Fruit fly (Drosophila melanogaster) whole organism: ENCODE data around the gene CG12818.

Source experiments
- CG8478 ChIP-seq: fragments of >200 bp; optimal IDR thresholded peaks from 2 replicates; lab custom pipeline; 2018; ENCODE audit warnings: inconsistent platforms
- Dll ChIP-seq: fragments of >200 bp; optimal IDR thresholded peaks from 2 replicates; lab custom pipeline; 2017
- EcR ChIP-seq, 2 experiments: fragments of >200 bp; optimal IDR thresholded peaks; 2 replicates each; lab custom pipeline; 2017; ENCODE audit warnings: missing biosample characterization in 2 of 2, missing genetic modification characterization in 2 of 2, missing genetic modification reagents in 2 of 2
- pan ChIP-seq: fragments of >200 bp; optimal IDR thresholded peaks from 2 replicates; lab custom pipeline; 2017
- psq ChIP-seq: fragments of >200 bp; optimal IDR thresholded peaks from 2 replicates; lab custom pipeline; 2017
- usp ChIP-seq: fragments of >200 bp; optimal IDR thresholded peaks from 2 replicates; lab custom pipeline; 2017; ENCODE audit warnings: missing biosample characterization, missing genetic modification characterization, mixed read lengths

CG12818 gene

DNA sequence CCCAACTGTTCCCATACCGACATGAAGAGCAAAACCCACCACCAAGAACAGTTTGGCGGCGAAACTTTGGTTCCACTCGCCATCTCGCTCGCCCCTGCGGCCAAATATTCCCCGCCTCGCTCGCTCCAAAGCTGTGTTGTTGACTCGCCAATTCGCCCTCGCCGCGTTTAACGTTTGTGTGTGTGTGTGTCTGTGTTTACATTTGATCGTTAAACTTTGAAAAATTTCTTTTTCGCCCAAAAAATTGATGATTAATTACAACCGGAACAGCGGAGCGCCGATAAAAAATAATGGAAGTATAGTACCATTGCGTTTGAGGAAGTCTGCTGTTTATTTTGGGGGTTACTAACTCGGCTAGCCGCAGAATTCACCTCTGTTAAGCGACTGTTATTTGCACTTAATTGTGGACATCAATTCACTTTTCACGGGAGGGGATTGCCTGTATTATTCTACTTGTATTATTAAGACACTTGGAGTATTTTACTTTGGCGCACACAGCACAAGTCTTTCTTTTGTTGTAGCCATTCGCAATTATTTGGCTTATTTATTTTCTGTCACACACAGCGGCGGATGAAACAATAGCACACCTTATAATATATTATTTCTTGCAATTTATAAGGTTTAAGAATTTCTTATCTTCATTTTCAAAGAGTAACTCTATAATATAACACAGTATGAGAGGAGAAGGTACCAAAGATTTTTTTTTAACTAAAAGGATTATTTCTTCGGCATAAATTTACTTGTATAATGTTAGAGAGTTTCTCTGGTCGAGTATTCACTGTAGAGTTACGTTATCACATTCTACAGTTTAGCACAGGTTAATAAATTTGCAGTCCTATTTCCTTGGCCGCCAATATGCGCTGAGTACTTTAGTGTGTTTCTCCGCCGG is 19.6 kb downstream of the CG12818 start:
- no peak for TF ChIP-seq pan (lab: Kevin White, UChicago)
- no peak for TF ChIP-seq CG8478 (lab: Kevin White, UChicago)
- no peak for TF ChIP-seq Dll (lab: Kevin White, UChicago)
- no peak for TF ChIP-seq EcR (GFP tag; optimal IDR thresholded peaks at IDR 0.05; lab: Kevin White, UChicago)
- no peak for TF ChIP-seq psq (lab: Kevin White, UChicago)
- TF ChIP-seq usp = no peak

DNA sequence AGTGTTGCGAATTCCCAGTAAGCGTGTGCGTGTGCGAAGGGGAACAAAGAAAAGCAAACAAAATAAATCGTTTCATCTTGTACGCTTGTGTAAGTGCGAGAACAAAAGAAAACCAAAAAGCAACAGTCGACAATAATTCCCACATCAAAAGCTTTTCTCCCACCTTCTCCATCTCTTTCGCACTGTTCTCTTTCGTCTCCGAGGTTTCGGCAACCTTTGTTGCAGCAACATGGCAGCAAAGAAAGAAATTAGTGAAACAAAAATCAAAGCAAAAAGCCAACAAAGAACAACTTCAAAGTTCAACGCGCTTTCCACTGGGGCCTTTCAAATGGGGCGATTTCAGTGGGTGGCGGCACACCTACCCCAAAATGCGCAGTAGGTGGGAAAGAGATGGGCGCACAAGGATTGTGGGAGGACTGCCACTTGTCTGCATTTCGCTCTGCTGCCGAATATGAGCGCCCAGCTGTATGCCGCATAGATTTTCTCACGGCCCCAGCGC is 20.6 kb downstream of the CG12818 start:
- peak; percentile 44 to 79 for TF ChIP-seq EcR (GFP tag; optimal IDR thresholded peaks at IDR 0.05; lab: Kevin White, UChicago)
- no peak for TF ChIP-seq CG8478 (lab: Kevin White, UChicago)

dm6 chr3R:10352844-10353243 is 21.5 kb downstream of the CG12818 start:
- TF ChIP-seq EcR (GFP tag; optimal IDR thresholded peaks at IDR 0.05; lab: Kevin White, UChicago) (no peak), pan (lab: Kevin White, UChicago) (no peak), Dll (lab: Kevin White, UChicago) (no peak), psq (lab: Kevin White, UChicago) (no peak), usp (no peak), CG8478 (lab: Kevin White, UChicago) (no peak)

dm6 chr3R:10353932-10354703 is 22.7 kb downstream of the CG12818 start:
- TF ChIP-seq EcR (GFP tag; optimal IDR thresholded peaks at IDR 0.05; lab: Kevin White, UChicago) = no peak
- no peak for TF ChIP-seq usp
- TF ChIP-seq CG8478 (lab: Kevin White, UChicago) = no peak
- no peak for TF ChIP-seq pan (lab: Kevin White, UChicago)
- TF ChIP-seq psq (lab: Kevin White, UChicago) = no peak
- TF ChIP-seq Dll (lab: Kevin White, UChicago) = no peak

DNA sequence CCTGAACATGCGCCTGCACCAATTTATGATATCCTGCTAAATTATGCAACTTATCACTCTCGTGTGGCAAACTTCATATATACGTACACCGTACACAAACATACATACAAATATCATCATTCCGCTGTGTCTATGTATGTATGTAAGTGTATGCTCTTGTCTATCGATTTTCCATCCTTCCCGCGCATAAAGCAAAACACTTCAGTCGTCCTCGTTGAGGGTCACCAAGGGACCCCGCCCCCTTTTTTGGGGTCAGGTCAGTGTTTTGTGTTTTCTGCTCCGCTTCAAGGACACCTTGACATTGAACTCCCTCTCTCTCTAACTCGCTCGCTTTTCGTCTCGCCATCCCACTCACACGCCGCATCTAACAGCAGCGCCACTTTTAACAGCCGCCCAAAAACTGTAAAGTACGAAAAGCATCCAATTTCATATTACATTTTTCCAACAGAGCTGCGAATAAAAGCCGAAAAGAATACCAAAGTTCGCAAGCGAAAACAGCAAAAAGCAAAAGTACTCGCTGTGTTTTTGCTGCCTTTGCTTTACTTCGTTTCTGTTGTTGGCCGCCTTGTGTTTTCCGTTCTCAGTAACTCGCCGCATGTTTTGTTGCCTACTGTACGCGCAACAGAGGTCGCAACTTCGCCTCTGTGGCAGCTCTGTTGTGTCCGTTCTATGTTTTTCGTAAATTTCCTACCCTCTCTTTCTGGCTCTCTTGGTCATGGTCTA is 24.6 kb downstream of the CG12818 start:
- TF ChIP-seq CG8478 (lab: Kevin White, UChicago) (no peak), pan (lab: Kevin White, UChicago) (no peak), EcR (GFP tag; optimal IDR thresholded peaks at IDR 0.05; lab: Kevin White, UChicago) (no peak), psq (lab: Kevin White, UChicago) (no peak), usp (no peak), Dll (lab: Kevin White, UChicago) (no peak)

dm6 chr3R:10356563-10357363 is 25.4 kb downstream of the CG12818 start:
- TF ChIP-seq psq (lab: Kevin White, UChicago) = no peak
- no peak for TF ChIP-seq CG8478 (lab: Kevin White, UChicago)
- peak in 1 of 2 experiments; percentile 17 for TF ChIP-seq EcR (GFP tag; optimal IDR thresholded peaks at IDR 0.05; lab: Kevin White, UChicago)
- no peak for TF ChIP-seq Dll (lab: Kevin White, UChicago)

- TF ChIP-seq pan (lab: Kevin White, UChicago) (no peak), psq (lab: Kevin White, UChicago) (no peak), EcR (GFP tag; optimal IDR thresholded peaks at IDR 0.05; lab: Kevin White, UChicago) (no peak), usp (no peak), Dll (lab: Kevin White, UChicago) (no peak)
Observed at dm6 chr3R:10357364-10357676, 25.9 kb downstream of the CG12818 start.

dm6 chr3R:10364287-10364686 is 32.9 kb downstream of the CG12818 start:
- TF ChIP-seq pan (lab: Kevin White, UChicago) = no peak
- TF ChIP-seq usp = no peak
- no peak for TF ChIP-seq CG8478 (lab: Kevin White, UChicago)
- no peak for TF ChIP-seq Dll (lab: Kevin White, UChicago)
- no peak for TF ChIP-seq psq (lab: Kevin White, UChicago)
- TF ChIP-seq EcR (GFP tag; optimal IDR thresholded peaks at IDR 0.05; lab: Kevin White, UChicago) = no peak

dm6 chr3R:10368251-10368650 is 36.9 kb downstream of the CG12818 start:
- no peak for TF ChIP-seq CG8478 (lab: Kevin White, UChicago)
- no peak for TF ChIP-seq EcR (GFP tag; optimal IDR thresholded peaks at IDR 0.05; lab: Kevin White, UChicago)
- no peak for TF ChIP-seq Dll (lab: Kevin White, UChicago)
- TF ChIP-seq usp = no peak
- no peak for TF ChIP-seq pan (lab: Kevin White, UChicago)
- TF ChIP-seq psq (lab: Kevin White, UChicago) = no peak

dm6 chr3R:10369799-10370198 is 38.4 kb downstream of the CG12818 start:
- TF ChIP-seq Dll (lab: Kevin White, UChicago) (no peak), usp (no peak), CG8478 (lab: Kevin White, UChicago) (no peak), pan (lab: Kevin White, UChicago) (no peak), psq (lab: Kevin White, UChicago) (no peak), EcR (GFP tag; optimal IDR thresholded peaks at IDR 0.05; lab: Kevin White, UChicago) (no peak)
